Worm (Caenorhabditis elegans) whole organism, L1 larva: ENCODE results near the gene F59A1.13.

Experiments
- C04F5.9 ChIP-seq: sonication (generic microtip); optimal IDR thresholded peaks from 2 replicates; lab custom pipeline; 2016; ENCODE audit warnings: missing genetic modification characterization, missing compliant biosample characterization
- C16A3.4 ChIP-seq: fragments of 150-350 bp; optimal IDR thresholded peaks from 2 replicates; lab custom pipeline; 2014; ENCODE audit warnings: missing biosample characterization, missing genetic modification characterization
- Y116A8C.19 ChIP-seq: sonication (generic microtip); optimal IDR thresholded peaks from 2 replicates; lab custom pipeline; 2016; ENCODE audit warnings: missing compliant biosample characterization, missing genetic modification characterization, borderline replicate concordance
- aha-1 ChIP-seq: fragments of 150-350 bp; optimal IDR thresholded peaks from 2 replicates; lab custom pipeline; 2014; ENCODE audit warnings: missing biosample characterization, missing genetic modification characterization
- ceh-63 ChIP-seq: fragments of 200-800 bp; sonication (Bioruptor generic); optimal IDR thresholded peaks from 2 replicates; lab custom pipeline; 2018; ENCODE audit warnings: mild to moderate bottlenecking, missing genetic modification characterization, missing compliant biosample characterization
- efl-1 ChIP-seq, 4 experiments: fragments of 150-350 bp; optimal IDR thresholded peaks in 3 of 4; peaks in 1 of 4; 1 replicate in 1 of 4; 2 replicates in 3 of 4; lab custom pipeline; 2014; ENCODE audit warnings: missing biosample characterization in 2 of 4, missing genetic modification characterization in 2 of 4, missing genetic modification reagents in 2 of 4
- efl-3 ChIP-seq: fragments of 200-800 bp; sonication (Bioruptor generic); optimal IDR thresholded peaks from 2 replicates; lab custom pipeline; 2018; ENCODE audit warnings: mild to moderate bottlenecking, missing genetic modification characterization, missing compliant biosample characterization
- egl-13 ChIP-seq: sonication (generic microtip); optimal IDR thresholded peaks from 2 replicates; lab custom pipeline; 2016; ENCODE audit warnings: missing genotype, missing genetic modification reagents, missing genetic modification characterization, missing compliant biosample characterization
- elt-3 ChIP-seq, 6 experiments: fragments of 150-350 bp in 1 of 6; sonication (generic microtip); optimal IDR thresholded peaks; 2 replicates each; lab custom pipeline; 2017 to 2018; ENCODE audit warnings: missing biosample characterization in 6 of 6, missing genetic modification characterization in 6 of 6, inconsistent platforms in 1 of 6
- ets-5 ChIP-seq: fragments of 200-800 bp; sonication (Bioruptor generic); IDR thresholded peaks from 2 replicates; pipeline ENCODE4 v1.3.6; 2022; ENCODE audit warnings: missing genetic modification characterization, missing compliant biosample characterization
- fkh-4 ChIP-seq: sonication (generic microtip); optimal IDR thresholded peaks from 2 replicates; lab custom pipeline; 2016; ENCODE audit warnings: missing compliant biosample characterization, missing genetic modification characterization, borderline replicate concordance
- fkh-8 ChIP-seq: sonication (generic microtip); optimal IDR thresholded peaks from 2 replicates; lab custom pipeline; 2016; ENCODE audit warnings: mild to moderate bottlenecking, missing genetic modification characterization, missing compliant biosample characterization
- fos-1 ChIP-seq: fragments of 150-350 bp; optimal IDR thresholded peaks from 2 replicates; lab custom pipeline; 2014; ENCODE audit warnings: missing biosample characterization, missing genetic modification characterization
- hlh-17 ChIP-seq: fragments of 200-800 bp; sonication (Bioruptor generic); optimal IDR thresholded peaks from 2 replicates; lab custom pipeline; 2018; ENCODE audit warnings: missing genetic modification characterization, mild to moderate bottlenecking, missing compliant biosample characterization, moderate library complexity, borderline replicate concordance
- hlh-4 ChIP-seq: sonication (generic microtip); optimal IDR thresholded peaks from 2 replicates; lab custom pipeline; 2016; ENCODE audit warnings: mild to moderate bottlenecking, missing genetic modification characterization, missing compliant biosample characterization
- irx-1 ChIP-seq: sonication (generic microtip); optimal IDR thresholded peaks from 2 replicates; lab custom pipeline; 2016; ENCODE audit warnings: missing genetic modification characterization, missing compliant biosample characterization
- isw-1 ChIP-seq: fragments of 200-800 bp; sonication (Bioruptor generic); IDR thresholded peaks from 2 replicates; pipeline ENCODE4 v1.3.6; 2022; ENCODE audit warnings: missing genetic modification characterization, missing compliant biosample characterization
- jun-1 ChIP-seq: fragments of 150-350 bp; optimal IDR thresholded peaks from 2 replicates; lab custom pipeline; 2014; ENCODE audit warnings: missing biosample characterization, missing genetic modification reagents, missing genetic modification characterization
- lin-13 ChIP-seq: fragments of 150-350 bp; optimal IDR thresholded peaks from 2 replicates; lab custom pipeline; 2014; ENCODE audit warnings: missing biosample characterization, missing genetic modification reagents, missing genetic modification characterization
- lin-14 ChIP-seq: fragments of 200-800 bp; sonication (Bioruptor generic); optimal IDR thresholded peaks from 2 replicates; lab custom pipeline; 2018; ENCODE audit warnings: mild to moderate bottlenecking, missing genetic modification characterization, moderate library complexity, missing compliant biosample characterization
- lin-39 ChIP-seq: fragments of 150-350 bp; optimal IDR thresholded peaks from 2 replicates; lab custom pipeline; 2014; ENCODE audit warnings: missing biosample characterization, missing genetic modification reagents, missing genetic modification characterization
- mdl-1 ChIP-seq, 2 experiments: fragments of 150-350 bp; optimal IDR thresholded peaks; 2 replicates each; lab custom pipeline; 2014 to 2017; ENCODE audit warnings: missing biosample characterization in 2 of 2, missing genetic modification characterization in 2 of 2, inconsistent platforms in 1 of 2
- mef-2 ChIP-seq: fragments of 150-350 bp; optimal IDR thresholded peaks from 2 replicates; lab custom pipeline; 2014; ENCODE audit warnings: missing biosample characterization, missing genetic modification characterization
- nhr-11 ChIP-seq: fragments of 150-350 bp; optimal IDR thresholded peaks from 2 replicates; lab custom pipeline; 2014; ENCODE audit warnings: missing biosample characterization, missing genetic modification characterization
- nhr-12 ChIP-seq: sonication (generic microtip); optimal IDR thresholded peaks from 2 replicates; lab custom pipeline; 2017; ENCODE audit warnings: missing biosample characterization, missing genetic modification characterization
- nhr-20 ChIP-seq: sonication (generic microtip); optimal IDR thresholded peaks from 2 replicates; lab custom pipeline; 2016; ENCODE audit warnings: mild to moderate bottlenecking, missing genetic modification characterization, missing compliant biosample characterization
- nhr-237 ChIP-seq: fragments of 150-350 bp; optimal IDR thresholded peaks from 2 replicates; lab custom pipeline; 2014; ENCODE audit warnings: missing biosample characterization, missing genetic modification characterization
- nhr-28 ChIP-seq: fragments of 150-350 bp; optimal IDR thresholded peaks from 2 replicates; lab custom pipeline; 2014; ENCODE audit warnings: missing biosample characterization, missing genetic modification characterization
- nhr-47 ChIP-seq: sonication (generic microtip); optimal IDR thresholded peaks from 2 replicates; lab custom pipeline; 2016; ENCODE audit warnings: mild to moderate bottlenecking, missing genetic modification characterization, moderate library complexity, missing compliant biosample characterization
- nhr-76 ChIP-seq: sonication (generic microtip); optimal IDR thresholded peaks from 2 replicates; lab custom pipeline; 2017; ENCODE audit warnings: missing biosample characterization, missing genetic modification characterization
- nhr-77 ChIP-seq: fragments of 150-350 bp; optimal IDR thresholded peaks from 2 replicates; lab custom pipeline; 2014; ENCODE audit warnings: missing biosample characterization, missing genetic modification characterization
- nhr-84 ChIP-seq: sonication (generic microtip); optimal IDR thresholded peaks from 2 replicates; lab custom pipeline; 2017; ENCODE audit warnings: missing biosample characterization, missing genetic modification characterization
- pax-3 ChIP-seq: fragments of 200-800 bp; sonication (Bioruptor generic); optimal IDR thresholded peaks from 2 replicates; lab custom pipeline; 2018; ENCODE audit warnings: mild to moderate bottlenecking, missing genetic modification characterization, moderate library complexity, missing compliant biosample characterization
- rnt-1 ChIP-seq: sonication (generic microtip); optimal IDR thresholded peaks from 2 replicates; lab custom pipeline; 2016; ENCODE audit warnings: mild to moderate bottlenecking, missing genetic modification characterization, moderate library complexity, missing compliant biosample characterization
- skn-1 ChIP-seq: fragments of 150-350 bp; optimal IDR thresholded peaks from 2 replicates; lab custom pipeline; 2014; ENCODE audit warnings: missing biosample characterization, missing genetic modification characterization
- snpc-4 ChIP-seq: fragments of 150-350 bp; optimal IDR thresholded peaks from 2 replicates; lab custom pipeline; 2014; ENCODE audit warnings: missing biosample characterization, missing genetic modification characterization
- snu-23 ChIP-seq: sonication (generic microtip); optimal IDR thresholded peaks from 2 replicates; lab custom pipeline; 2016; ENCODE audit warnings: missing genetic modification characterization, missing compliant biosample characterization
- swsn-7 ChIP-seq: sonication (generic microtip); optimal IDR thresholded peaks from 2 replicates; lab custom pipeline; 2016; ENCODE audit warnings: missing genetic modification characterization, missing compliant biosample characterization
- unc-62 ChIP-seq: fragments of 150-350 bp; optimal IDR thresholded peaks from 2 replicates; lab custom pipeline; 2014; ENCODE audit warnings: missing biosample characterization, missing genetic modification reagents, missing genetic modification characterization
- unc-86 ChIP-seq: sonication (generic microtip); optimal IDR thresholded peaks from 2 replicates; lab custom pipeline; 2016; ENCODE audit warnings: missing genetic modification characterization, missing compliant biosample characterization
- unc-98 ChIP-seq: fragments of 200-800 bp; sonication (Bioruptor generic); IDR thresholded peaks from 2 replicates; pipeline ENCODE4 v1.3.6; 2022; ENCODE audit warnings: missing genetic modification characterization, missing compliant biosample characterization
- xbp-1 ChIP-seq: sonication (generic microtip); optimal IDR thresholded peaks from 2 replicates; lab custom pipeline; 2016; ENCODE audit warnings: missing genetic modification characterization, missing compliant biosample characterization
- zag-1 ChIP-seq: fragments of 150-350 bp; optimal IDR thresholded peaks from 2 replicates; lab custom pipeline; 2014; ENCODE audit warnings: missing biosample characterization, missing genetic modification characterization
- zip-4 ChIP-seq: fragments of 200-800 bp; sonication (Bioruptor generic); optimal IDR thresholded peaks from 2 replicates; lab custom pipeline; 2018; ENCODE audit warnings: mild to moderate bottlenecking, missing genetic modification characterization, moderate library complexity, missing compliant biosample characterization
- ztf-4 ChIP-seq: fragments of 150-350 bp; optimal IDR thresholded peaks from 2 replicates; lab custom pipeline; 2014; ENCODE audit warnings: missing biosample characterization, missing genetic modification characterization

Gene F59A1.13

DNA sequence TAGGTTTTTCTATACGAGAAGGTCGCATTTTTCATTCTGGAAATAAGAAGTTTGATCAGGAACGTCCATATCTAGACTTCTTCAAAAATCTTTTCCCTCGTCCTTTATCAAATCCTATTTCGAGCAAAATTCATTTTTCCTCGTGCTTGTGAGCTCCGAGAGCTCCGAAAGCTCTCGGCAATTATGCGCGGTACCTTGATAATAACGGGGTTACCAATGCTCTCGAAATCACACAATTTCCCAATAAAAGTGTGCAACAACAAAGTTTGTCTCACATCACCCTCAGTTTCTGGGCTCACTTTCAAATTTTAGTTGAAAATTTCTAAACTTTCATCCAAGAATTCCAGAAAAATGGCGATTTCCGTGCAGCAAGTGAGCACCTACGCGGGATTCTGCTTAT is 22.3 kb downstream of the F59A1.13 start, which contains the start of gene str-89:
Gene str-89 (plus strand): TSS at position 301 of the 400 bp plus-strand sequence.
- TF ChIP-seq xbp-1 (tag; lab: Kevin White, UChicago) (no peak), unc-86 (tag; lab: Kevin White, UChicago) (no peak), skn-1 (no peak)

DNA sequence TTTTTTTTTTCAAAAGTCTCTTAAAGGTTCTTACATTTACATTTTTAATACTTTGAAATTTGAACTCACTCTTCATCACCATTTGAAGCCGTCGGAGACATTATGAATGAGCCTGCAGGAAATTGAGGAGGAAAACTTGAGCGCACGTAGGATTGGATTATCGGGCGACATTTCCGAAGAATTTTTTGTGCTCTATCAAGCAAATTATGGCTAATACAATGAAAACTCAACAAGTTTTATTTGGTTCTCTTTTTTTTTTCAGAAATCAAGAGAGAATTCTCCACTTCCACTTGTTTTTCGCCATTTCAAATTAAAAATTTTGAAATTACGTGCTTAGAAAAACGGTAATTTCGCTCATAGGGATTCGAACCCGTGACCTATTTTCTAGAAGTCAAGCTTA is 23.1 kb downstream of the F59A1.13 start, which contains the start of gene F59A1.12:
Gene F59A1.12 (minus strand): TSS at position 101 of the 400 bp plus-strand sequence.
- TF ChIP-seq mdl-1 (tag; optimal IDR thresholded peaks at IDR 0.05; lab: Kevin White, UChicago), result no peak
- TF ChIP-seq efl-3, result no peak
- no peak for TF ChIP-seq lin-39 (tag; lab: Kevin White, UChicago)
- TF ChIP-seq zip-4 (GFP tag; lab: Kevin White, UChicago), result no peak
- TF ChIP-seq mef-2, result no peak
- TF ChIP-seq skn-1, result no peak
- no peak for TF ChIP-seq nhr-28 (tag; lab: Kevin White, UChicago)
- no peak for TF ChIP-seq nhr-11
- TF ChIP-seq jun-1 (tag; lab: Kevin White, UChicago), result no peak
- no peak for TF ChIP-seq ztf-4 (tag; lab: Kevin White, UChicago)
- TF ChIP-seq aha-1, result no peak
- no peak for TF ChIP-seq lin-13
- TF ChIP-seq nhr-84 (tag; lab: Kevin White, UChicago), result no peak
- no peak for TF ChIP-seq nhr-76 (tag; lab: Kevin White, UChicago)
- no peak for TF ChIP-seq swsn-7 (tag; lab: Kevin White, UChicago)
- TF ChIP-seq efl-1 (optimal IDR thresholded peaks at IDR 0.05; lab: Kevin White, UChicago), result no peak
- TF ChIP-seq efl-1 (GFP tag; optimal IDR thresholded peaks at IDR 0.05 in 1 of 2; lab: Kevin White, UChicago), result no peak
- TF ChIP-seq nhr-77, result no peak
- no peak for TF ChIP-seq ceh-63

DNA sequence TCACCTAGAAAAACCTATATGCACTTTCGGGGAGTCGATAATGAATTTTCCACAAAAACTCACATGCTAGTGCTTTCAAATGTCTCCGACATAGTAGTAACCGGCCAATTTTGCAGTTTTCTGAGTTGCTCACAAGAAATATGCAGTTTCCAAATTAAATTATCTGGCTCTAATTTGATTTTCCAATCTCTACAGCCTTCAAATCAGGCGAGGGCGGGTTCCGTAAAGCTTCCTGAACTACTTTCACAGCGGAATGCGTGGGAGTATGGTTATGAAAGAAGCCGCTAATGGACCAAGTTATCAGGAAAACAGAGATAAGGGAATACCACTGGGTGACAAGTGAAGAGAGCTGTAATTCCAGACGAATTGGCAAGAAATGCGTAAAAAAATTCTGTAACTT is 24.9 kb downstream of the F59A1.13 start, which contains the start of gene F59A1.11:
Gene F59A1.11 (minus strand): TSS at position 101 of the 400 bp plus-strand sequence.
- TF ChIP-seq snu-23 (no peak), unc-98 (GFP tag; lab: Robert Waterston, UW) (no peak), ztf-4 (tag; lab: Kevin White, UChicago) (no peak), elt-3 (tag; optimal IDR thresholded peaks at IDR 0.05; lab: Kevin White, UChicago) (no peak), lin-13 (no peak), ceh-63 (no peak), nhr-20 (tag; lab: Kevin White, UChicago) (no peak), nhr-237 (no peak), unc-62 (GFP tag; lab: Kevin White, UChicago) (no peak), hlh-17 (GFP tag; lab: Kevin White, UChicago) (no peak), snpc-4 (tag; lab: Kevin White, UChicago) (no peak), irx-1 (tag; lab: Kevin White, UChicago) (no peak), Y116A8C.19 (tag; lab: Kevin White, UChicago) (no peak), fos-1 (tag; lab: Kevin White, UChicago) (no peak), pax-3 (tag; lab: Kevin White, UChicago) (no peak)

DNA sequence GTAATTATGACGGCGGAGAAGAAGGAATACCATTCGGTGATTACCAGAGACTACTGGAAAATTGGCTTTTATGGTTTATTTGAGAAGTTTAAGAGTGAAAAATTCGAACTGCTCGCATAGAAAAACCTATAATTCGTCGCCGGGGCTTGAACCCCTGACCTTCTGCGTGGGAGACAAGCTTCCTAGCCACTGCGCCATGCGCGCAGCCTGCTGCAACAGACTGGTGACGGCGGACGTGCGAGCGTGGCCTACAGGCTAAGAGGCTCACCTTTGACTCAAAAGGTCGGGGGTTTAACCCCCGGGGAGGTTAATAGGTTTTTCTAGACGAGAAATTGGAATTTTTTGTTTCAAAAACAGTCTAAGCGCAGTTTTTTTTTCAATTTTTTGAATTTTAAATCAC is 26.5 kb downstream of the F59A1.13 start:
- no peak for TF ChIP-seq isw-1 (GFP tag; lab: Robert Waterston, UW)
- no peak for TF ChIP-seq fkh-4 (tag; lab: Kevin White, UChicago)
- TF ChIP-seq ets-5 (GFP tag; lab: Robert Waterston, UW), result no peak
- TF ChIP-seq nhr-47 (tag; lab: Kevin White, UChicago), result no peak
- no peak for TF ChIP-seq skn-1
- TF ChIP-seq nhr-77, result no peak
- no peak for TF ChIP-seq aha-1
- no peak for TF ChIP-seq unc-86 (tag; lab: Kevin White, UChicago)
- no peak for TF ChIP-seq hlh-4 (tag; lab: Kevin White, UChicago)
- no peak for TF ChIP-seq mdl-1 (tag; optimal IDR thresholded peaks at IDR 0.05; lab: Kevin White, UChicago)
- no peak for TF ChIP-seq C04F5.9 (tag; lab: Kevin White, UChicago)
- TF ChIP-seq C16A3.4, result no peak
- TF ChIP-seq rnt-1 (tag; lab: Kevin White, UChicago), result no peak
- no peak for TF ChIP-seq lin-14 (GFP tag; lab: Kevin White, UChicago)
- no peak for TF ChIP-seq egl-13
- no peak for TF ChIP-seq xbp-1 (tag; lab: Kevin White, UChicago)
- no peak for TF ChIP-seq fkh-8 (tag; lab: Kevin White, UChicago)
- no peak for TF ChIP-seq zag-1 (tag; lab: Kevin White, UChicago)
- no peak for TF ChIP-seq nhr-12 (tag; lab: Kevin White, UChicago)
- TF ChIP-seq, all 84 proteins: peak for 0
